Fruit fly (Drosophila melanogaster): ENCODE measurements around the gene CG15531.

The CG15531 gene

dm6 chr3R:30208766-30209484 is 12.9 kb upstream of the CG15531 start, which contains the start of gene RpS7 (continued):
- TF ChIP-seq peb (GFP tag; IDR thresholded peaks at IDR 0.05) (peak; percentile 62; the same call in 1 of the 2 replicates), CG17829 (tag; optimal IDR thresholded peaks at IDR 0.05) (peak; percentile 78), hb (GFP tag; IDR thresholded peaks at IDR 0.05; ENCODE audit: partially characterized antibody) (peak; percentile 98), CG4730 (GFP tag; IDR thresholded peaks at IDR 0.05) (peak; percentile 51; the same call in 1 of the 2 replicates), bcd (GFP tag; optimal IDR thresholded peaks at IDR 0.05) (peak; percentile 87), Sin3A (optimal IDR thresholded peaks at IDR 0.05) (peak; percentile 73), bsh (GFP tag; optimal IDR thresholded peaks at IDR 0.05) (peak; percentile 48 to 65), CG13624 (GFP tag; optimal IDR thresholded peaks at IDR 0.05) (peak; percentile 44), CG10979 (tag; optimal IDR thresholded peaks at IDR 0.05) (peak; percentile 39), Vsx1 (GFP tag; optimal IDR thresholded peaks at IDR 0.05) (peak; percentile 74), CG16779 (GFP tag; IDR thresholded peaks at IDR 0.05) (peak; percentile 53; the same call in 1 of the 2 replicates), CG11504 (tag; optimal IDR thresholded peaks at IDR 0.05) (peak; percentile 58), sqz (GFP tag; optimal IDR thresholded peaks at IDR 0.05) (peak; percentile 71), pnt (GFP tag; optimal IDR thresholded peaks at IDR 0.05) (no peak), CG16815 (GFP tag; optimal IDR thresholded peaks at IDR 0.05) (no peak), CG10462 (GFP tag; optimal IDR thresholded peaks at IDR 0.05) (peak; percentile 15), Ada2b (GFP tag; IDR thresholded peaks at IDR 0.05) (peak; percentile 50; the same call in 1 of the 2 replicates), en (GFP tag; optimal IDR thresholded peaks at IDR 0.05) (no peak), row (GFP tag; IDR thresholded peaks at IDR 0.05) (peak; percentile 61), jumu (GFP tag; optimal IDR thresholded peaks at IDR 0.05) (peak; percentile 34), Ssrp (tag; optimal IDR thresholded peaks at IDR 0.05) (no peak), cato (GFP tag; optimal IDR thresholded peaks at IDR 0.05; ENCODE audit: borderline replicate concordance) (peak; percentile 20), jing (GFP tag; optimal IDR thresholded peaks at IDR 0.05) (no peak), CG43689 (GFP tag; IDR thresholded peaks at IDR 0.05) (peak; percentile 57; the same call in 1 of the 2 replicates), ewg (GFP tag; optimal IDR thresholded peaks at IDR 0.05) (peak; percentile 1), CG12942 (GFP tag; optimal IDR thresholded peaks at IDR 0.05) (peak; percentile 2), tup (GFP tag; optimal IDR thresholded peaks at IDR 0.05) (no peak), fd3F (GFP tag; optimal IDR thresholded peaks at IDR 0.05) (peak; percentile 51), HLH54F (GFP tag; optimal IDR thresholded peaks at IDR 0.05) (peak; percentile 5), CG10366 (GFP tag; IDR thresholded peaks at IDR 0.05) (peak; percentile 73), Six4 (GFP tag; optimal IDR thresholded peaks at IDR 0.05) (peak; percentile 23), lilli (GFP tag; optimal IDR thresholded peaks at IDR 0.05) (peak; percentile 47), CG18476 (GFP tag; optimal IDR thresholded peaks at IDR 0.05) (peak; percentile 29), zf30C (GFP tag; optimal IDR thresholded peaks at IDR 0.05) (no peak), CG7745 (tag; optimal IDR thresholded peaks at IDR 0.05) (no peak), CG8924 (tag; optimal IDR thresholded peaks at IDR 0.05) (peak; percentile 62), so (GFP tag; IDR thresholded peaks at IDR 0.05) (0 out of 3 replicates have a peak, but pooled peaks have one; percentile 31), NC2β (GFP tag; optimal IDR thresholded peaks at IDR 0.05) (peak; percentile 93), CrebB (tag; optimal IDR thresholded peaks at IDR 0.05) (peak; percentile 84), esg (GFP tag; conservative IDR thresholded peaks at IDR 0.05) (0 out of 2 replicates have a peak, but pooled peaks have one; percentile 8), CG2120 (GFP tag; optimal IDR thresholded peaks at IDR 0.05) (peak; percentile 54), CG1233 (GFP tag; optimal IDR thresholded peaks at IDR 0.05) (peak; percentile 80), Deaf1 (tag; optimal IDR thresholded peaks at IDR 0.05) (peak; percentile 35), Dp (GFP tag; optimal IDR thresholded peaks at IDR 0.05) (peak; percentile 48), sna (GFP tag; IDR thresholded peaks at IDR 0.05; ENCODE audit: partially characterized antibody) (peak; percentile 99), CG12659 (GFP tag; optimal IDR thresholded peaks at IDR 0.05) (peak; percentile 70), z (GFP tag; IDR thresholded peaks at IDR 0.05) (peak; percentile 63; the same call in 2 of the 3 replicates), CG11456 (GFP tag; IDR thresholded peaks at IDR 0.05) (peak; percentile 91), CG12769 (tag; optimal IDR thresholded peaks at IDR 0.05) (peak; percentile 38)

Data from whole organism, embryonic.